Worm (Caenorhabditis elegans) whole organism, young adult: ENCODE measurements around the gene F28A10.7.

Source experiments
- C06A6.2 ChIP-seq: fragments of 200-800 bp; sonication (Bioruptor generic); conservative IDR thresholded peaks from 2 replicates; pipeline ENCODE4 v1.3.6; 2022; ENCODE audit warnings: missing genetic modification characterization, missing compliant biosample characterization
- C17E4.6 ChIP-seq: fragments of 200-800 bp; sonication (Bioruptor generic); IDR thresholded peaks from 2 replicates; pipeline ENCODE4 v1.3.6; 2022; ENCODE audit warnings: missing genetic modification reagents, missing genetic modification characterization, missing compliant biosample characterization
- F10E7.11 ChIP-seq: sonication (generic microtip); optimal IDR thresholded peaks from 2 replicates; lab custom pipeline; 2017; ENCODE audit warnings: mild to moderate bottlenecking, missing genetic modification characterization, moderate library complexity, missing compliant biosample characterization
- F33H1.4 ChIP-seq: fragments of 200-800 bp; sonication (Bioruptor generic); IDR thresholded peaks from 2 replicates; pipeline ENCODE4 v1.3.6; 2022; ENCODE audit warnings: missing genetic modification reagents, missing genetic modification characterization, missing compliant biosample characterization
- F39B2.1 ChIP-seq: fragments of 200-800 bp; sonication (Bioruptor generic); IDR thresholded peaks from 2 replicates; pipeline ENCODE4 v1.3.6; 2022; ENCODE audit warnings: missing genetic modification reagents, missing genetic modification characterization, missing compliant biosample characterization
- F52B5.7 ChIP-seq: sonication (generic microtip); optimal IDR thresholded peaks from 2 replicates; lab custom pipeline; 2016; ENCODE audit warnings: mild to moderate bottlenecking, missing genetic modification characterization, missing compliant biosample characterization
- F55B11.4 ChIP-seq: sonication (generic microtip); optimal IDR thresholded peaks from 2 replicates; lab custom pipeline; 2016; ENCODE audit warnings: missing compliant biosample characterization, missing genetic modification characterization, borderline replicate concordance; ENCODE audit not compliant: insufficient read depth
- K11D2.4 ChIP-seq: fragments of 200-800 bp; sonication (Bioruptor generic); IDR thresholded peaks from 2 replicates; pipeline ENCODE4 v1.3.6; 2022; ENCODE audit warnings: missing genetic modification reagents, missing genetic modification characterization, missing compliant biosample characterization
- T26A5.8 ChIP-seq: sonication (generic microtip); optimal IDR thresholded peaks from 2 replicates; lab custom pipeline; 2016; ENCODE audit warnings: missing genetic modification characterization, missing compliant biosample characterization
- Y53G8AR.9 ChIP-seq: fragments of 200-800 bp; sonication (Bioruptor generic); conservative IDR thresholded peaks from 2 replicates; pipeline ENCODE4 v1.3.6; 2022; ENCODE audit warnings: missing genetic modification reagents, missing genetic modification characterization, missing compliant biosample characterization
- Y67H2A.10 ChIP-seq: fragments of 200-800 bp; sonication (Bioruptor generic); conservative IDR thresholded peaks from 2 replicates; pipeline ENCODE4 v1.3.6; 2022; ENCODE audit warnings: missing genetic modification reagents, missing genetic modification characterization, missing compliant biosample characterization
- Y79H2A.3 ChIP-seq: fragments of 200-800 bp; sonication (Bioruptor generic); conservative IDR thresholded peaks from 2 replicates; pipeline ENCODE4 v1.3.6; 2022; ENCODE audit warnings: missing genetic modification reagents, missing genetic modification characterization, missing compliant biosample characterization
- aptf-3 ChIP-seq: fragments of 200-800 bp; sonication (Bioruptor generic); IDR thresholded peaks from 2 replicates; pipeline ENCODE4 v1.3.6; 2022; ENCODE audit warnings: missing genetic modification characterization, missing compliant biosample characterization
- ceh-100 ChIP-seq: fragments of 200-800 bp; sonication (Bioruptor generic); IDR thresholded peaks from 2 replicates; pipeline ENCODE4 v1.3.6; 2022; ENCODE audit warnings: missing genetic modification reagents, missing genetic modification characterization, missing compliant biosample characterization
- ceh-40 ChIP-seq: fragments of 200-800 bp; sonication (Bioruptor generic); IDR thresholded peaks from 2 replicates; pipeline ENCODE4 v1.3.6; 2022; ENCODE audit warnings: missing genetic modification characterization, missing compliant biosample characterization
- dpl-1 ChIP-seq: fragments of 150-350 bp; optimal IDR thresholded peaks from 2 replicates; lab custom pipeline; 2014; ENCODE audit warnings: missing biosample characterization, missing genetic modification reagents, missing genetic modification characterization
- egrh-3 ChIP-seq: fragments of 200-800 bp; sonication (Bioruptor generic); IDR thresholded peaks from 2 replicates; pipeline ENCODE4 v1.3.6; 2022; ENCODE audit warnings: missing genetic modification reagents, missing genetic modification characterization, missing compliant biosample characterization
- gei-17 ChIP-seq: fragments of 200-800 bp; sonication (Bioruptor generic); optimal IDR thresholded peaks from 2 replicates; lab custom pipeline; 2018; ENCODE audit warnings: mild to moderate bottlenecking, missing genetic modification characterization, missing compliant biosample characterization
- him-1 ChIP-seq: sonication (generic microtip); optimal IDR thresholded peaks from 2 replicates; lab custom pipeline; 2016; ENCODE audit warnings: missing genotype, missing genetic modification reagents, missing genetic modification characterization, missing compliant biosample characterization
- hlh-12 ChIP-seq: sonication (generic microtip); optimal IDR thresholded peaks from 2 replicates; lab custom pipeline; 2016; ENCODE audit warnings: missing genetic modification characterization, missing compliant biosample characterization
- hlh-26 ChIP-seq: fragments of 200-800 bp; sonication (Bioruptor generic); conservative IDR thresholded peaks from 2 replicates; pipeline ENCODE4 v1.3.6; 2022; ENCODE audit warnings: missing genetic modification reagents, missing genetic modification characterization, missing compliant biosample characterization
- hmg-1.2 ChIP-seq: fragments of 200-800 bp; sonication (Bioruptor generic); IDR thresholded peaks from 2 replicates; pipeline ENCODE4 v1.3.6; 2022; ENCODE audit warnings: missing genetic modification reagents, missing genetic modification characterization, missing compliant biosample characterization
- hsf-1 ChIP-seq: fragments of 200-800 bp; sonication (Bioruptor generic); IDR thresholded peaks from 2 replicates; pipeline ENCODE4 v1.3.6; 2022; ENCODE audit warnings: missing genetic modification reagents, missing genetic modification characterization, missing compliant biosample characterization
- lin-35 ChIP-seq, 3 experiments: fragments of 150-350 bp in 2 of 3; sonication (generic microtip) in 1 of 3; optimal IDR thresholded peaks; 2 replicates each; lab custom pipeline; 2014 to 2018; ENCODE audit warnings: missing biosample characterization in 3 of 3, missing genetic modification characterization in 3 of 3, missing genetic modification reagents in 3 of 3
- madf-10 ChIP-seq: sonication (generic microtip); optimal IDR thresholded peaks from 2 replicates; lab custom pipeline; 2016; ENCODE audit warnings: mild to moderate bottlenecking, missing genetic modification characterization, missing compliant biosample characterization
- madf-6 ChIP-seq: fragments of 200-800 bp; sonication (Bioruptor generic); IDR thresholded peaks from 2 replicates; pipeline ENCODE4 v1.3.6; 2022; ENCODE audit warnings: missing genetic modification reagents, missing genetic modification characterization, missing compliant biosample characterization
- mcd-1 ChIP-seq: fragments of 200-800 bp; sonication (Bioruptor generic); IDR thresholded peaks from 2 replicates; pipeline ENCODE4 v1.3.6; 2022; ENCODE audit warnings: missing genetic modification reagents, missing genetic modification characterization, missing compliant biosample characterization
- nfyb-1 ChIP-seq: fragments of 200-800 bp; sonication (Bioruptor generic); IDR thresholded peaks from 2 replicates; pipeline ENCODE4 v1.3.6; 2022; ENCODE audit warnings: missing genetic modification reagents, missing genetic modification characterization, missing compliant biosample characterization
- nhr-80 ChIP-seq: sonication (generic microtip); optimal IDR thresholded peaks from 2 replicates; lab custom pipeline; 2016; ENCODE audit warnings: missing genetic modification characterization, missing compliant biosample characterization
- nhr-90 ChIP-seq: sonication (generic microtip); optimal IDR thresholded peaks from 2 replicates; lab custom pipeline; 2016; ENCODE audit warnings: missing genotype, mild to moderate bottlenecking, missing genetic modification characterization, missing compliant biosample characterization
- pha-4 ChIP-seq: fragments of 150-350 bp; sonication (generic microtip); optimal IDR thresholded peaks from 2 replicates; lab custom pipeline; 2014; ENCODE audit warnings: missing biosample characterization, missing genetic modification reagents, missing genetic modification characterization
- repo-1 ChIP-seq: sonication (generic microtip); optimal IDR thresholded peaks from 2 replicates; lab custom pipeline; 2017; ENCODE audit warnings: mild to moderate bottlenecking, missing genetic modification characterization, missing compliant biosample characterization
- rpc-1 ChIP-seq, 2 experiments: fragments of 150-350 bp in 1 of 2; sonication (generic microtip) in 1 of 2; optimal IDR thresholded peaks; 2 replicates each; lab custom pipeline; 2014 to 2018; ENCODE audit warnings: missing biosample characterization in 1 of 2, missing genetic modification characterization in 1 of 2, missing genetic modification reagents in 1 of 2, missing genotype in 1 of 2
- sdz-38 ChIP-seq: sonication (generic microtip); optimal IDR thresholded peaks from 2 replicates; lab custom pipeline; 2016; ENCODE audit warnings: missing genotype, missing genetic modification characterization, missing compliant biosample characterization
- snpc-3.4 ChIP-seq: sonication (generic microtip); optimal IDR thresholded peaks from 2 replicates; lab custom pipeline; 2017; ENCODE audit warnings: missing genetic modification characterization, mild to moderate bottlenecking, missing compliant biosample characterization, antibody characterized with exemption, moderate library complexity, missing genotype, missing genetic modification reagents
- snpc-4 ChIP-seq, 5 experiments: fragments of 150-350 bp in 1 of 5; sonication (generic microtip) in 4 of 5; optimal IDR thresholded peaks; 2 replicates each; lab custom pipeline; 2014 to 2018; ENCODE audit warnings: missing genetic modification characterization in 5 of 5, missing biosample characterization in 3 of 5, antibody characterized with exemption in 2 of 5, mild to moderate bottlenecking in 2 of 5, missing compliant biosample characterization in 2 of 5, missing genotype in 2 of 5, moderate library complexity in 2 of 5, missing genetic modification reagents in 1 of 5
- somi-1 ChIP-seq: fragments of 200-800 bp; sonication (Bioruptor generic); optimal IDR thresholded peaks from 2 replicates; lab custom pipeline; 2018; ENCODE audit warnings: mild to moderate bottlenecking, missing genetic modification characterization, missing compliant biosample characterization
- zfh-2 ChIP-seq: fragments of 200-800 bp; sonication (Bioruptor generic); conservative IDR thresholded peaks from 2 replicates; pipeline ENCODE4 v1.3.6; 2022; ENCODE audit warnings: missing genetic modification reagents, missing genetic modification characterization, missing compliant biosample characterization
- zim-3 ChIP-seq: sonication (generic microtip); optimal IDR thresholded peaks from 2 replicates; lab custom pipeline; 2017; ENCODE audit warnings: mild to moderate bottlenecking, missing genetic modification characterization, moderate library complexity, missing compliant biosample characterization
- ztf-18 ChIP-seq: sonication (generic microtip); optimal IDR thresholded peaks from 2 replicates; lab custom pipeline; 2016; ENCODE audit warnings: missing genotype, mild to moderate bottlenecking, missing genetic modification characterization, missing compliant biosample characterization
- ztf-22 ChIP-seq: fragments of 200-800 bp; sonication (Bioruptor generic); optimal IDR thresholded peaks from 2 replicates; lab custom pipeline; 2018; ENCODE audit warnings: mild to moderate bottlenecking, missing genetic modification characterization, moderate library complexity, missing compliant biosample characterization
- ztf-25 ChIP-seq: fragments of 200-800 bp; sonication (Bioruptor generic); IDR thresholded peaks from 2 replicates; pipeline ENCODE4 v1.3.6; 2022; ENCODE audit warnings: missing genetic modification reagents, missing genetic modification characterization, missing compliant biosample characterization
- ztf-26 ChIP-seq: sonication (generic microtip); optimal IDR thresholded peaks from 2 replicates; lab custom pipeline; 2017; ENCODE audit warnings: missing genetic modification characterization, missing compliant biosample characterization

F28A10.7 gene

ce11 chrII:843971-844370 lies 1.5 kb downstream of the F28A10.7 start, which contains the start of gene F28A10.4:
F28A10.4 (plus strand) TSS chrII:844271.
- no peak for TF ChIP-seq ztf-18 (tag; lab: Kevin White, UChicago)
- no peak for TF ChIP-seq mcd-1 (GFP tag; lab: Robert Waterston, UW)
- no peak for TF ChIP-seq hlh-26
- no peak for TF ChIP-seq pha-4 (tag; lab: Kevin White, UChicago)
- no peak for TF ChIP-seq sdz-38
- no peak for TF ChIP-seq snpc-4 (GFP tag; optimal IDR thresholded peaks at IDR 0.05; lab: Kevin White, UChicago)
- no peak for TF ChIP-seq snpc-4 (tag; optimal IDR thresholded peaks at IDR 0.05; lab: Kevin White, UChicago)
- no peak for TF ChIP-seq ceh-100 (GFP tag; lab: Robert Waterston, UW)
- no peak for TF ChIP-seq zfh-2 (GFP tag; lab: Robert Waterston, UW)
- no peak for TF ChIP-seq F39B2.1 (GFP tag; lab: Robert Waterston, UW)
- no peak for TF ChIP-seq egrh-3

- TF ChIP-seq C06A6.2 (GFP tag; lab: Robert Waterston, UW) = no peak
- TF ChIP-seq K11D2.4 (GFP tag; lab: Robert Waterston, UW) = no peak
- TF ChIP-seq C17E4.6 (GFP tag; lab: Robert Waterston, UW) = no peak
- TF ChIP-seq F33H1.4 (GFP tag; lab: Robert Waterston, UW) = no peak
- no peak for TF ChIP-seq snpc-3.4
- TF ChIP-seq Y67H2A.10 (GFP tag; lab: Robert Waterston, UW) = no peak
- no peak for TF ChIP-seq madf-10 (tag; lab: Kevin White, UChicago)
- TF ChIP-seq hmg-1.2 = no peak
- no peak for TF ChIP-seq lin-35 (GFP tag; optimal IDR thresholded peaks at IDR 0.05; lab: Kevin White, UChicago)
- no peak for TF ChIP-seq F10E7.11
- TF ChIP-seq Y53G8AR.9 (GFP tag; lab: Robert Waterston, UW) = no peak
These were observed 5.4 kb downstream of the F28A10.7 start, which contains the start of gene clc-33 for ce11 chrII:840131-840530. clc-33 (plus strand) TSS chrII:840431.

ce11 chrII:838414-838813 lies 7.1 kb downstream of the F28A10.7 start, which contains the start of gene F28A10.8:
F28A10.8 (minus strand) TSS chrII:838514.
- TF ChIP-seq nhr-90 = no peak
- TF ChIP-seq nhr-80 (tag; lab: Kevin White, UChicago) = no peak
- TF ChIP-seq hlh-12 (tag; lab: Kevin White, UChicago) = no peak
- no peak for TF ChIP-seq gei-17
- TF ChIP-seq F52B5.7 (tag; lab: Kevin White, UChicago) = no peak
- TF ChIP-seq K11D2.4 (GFP tag; lab: Robert Waterston, UW) = no peak
- no peak for TF ChIP-seq nfyb-1 (GFP tag; lab: Robert Waterston, UW)
- TF ChIP-seq mcd-1 (GFP tag; lab: Robert Waterston, UW) = no peak
- no peak for TF ChIP-seq ztf-26 (tag; lab: Kevin White, UChicago)
- no peak for TF ChIP-seq hmg-1.2
- TF ChIP-seq ceh-100 (GFP tag; lab: Robert Waterston, UW) = no peak
- no peak for TF ChIP-seq aptf-3 (GFP tag; lab: Robert Waterston, UW)
- TF ChIP-seq, all 124 proteins: peak for 0

ce11 chrII:825521-825920 lies 20.0 kb downstream of the F28A10.7 start, which contains the start of gene F28A10.1:
F28A10.1 (plus strand) TSS chrII:825821.
- TF ChIP-seq aptf-3 (GFP tag; lab: Robert Waterston, UW) = no peak
- no peak for TF ChIP-seq Y79H2A.3 (GFP tag; lab: Robert Waterston, UW)
- TF ChIP-seq somi-1 (GFP tag; lab: Kevin White, UChicago) = no peak
- no peak for TF ChIP-seq hsf-1 (GFP tag; lab: Robert Waterston, UW)
- TF ChIP-seq madf-6 (GFP tag; lab: Robert Waterston, UW) = no peak
- no peak for TF ChIP-seq rpc-1 (optimal IDR thresholded peaks at IDR 0.05; lab: Kevin White, UChicago)
- no peak for TF ChIP-seq rpc-1 (tag; optimal IDR thresholded peaks at IDR 0.05; lab: Kevin White, UChicago)
- no peak for TF ChIP-seq repo-1 (tag; lab: Kevin White, UChicago)
- no peak for TF ChIP-seq ztf-25
- TF ChIP-seq ztf-26 (tag; lab: Kevin White, UChicago) = no peak
- no peak for TF ChIP-seq nhr-90
- no peak for TF ChIP-seq ztf-22 (GFP tag; lab: Kevin White, UChicago)
- TF ChIP-seq zim-3 (tag; lab: Kevin White, UChicago) = no peak
- no peak for TF ChIP-seq zfh-2 (GFP tag; lab: Robert Waterston, UW)
- TF ChIP-seq F55B11.4 (tag; lab: Kevin White, UChicago) = no peak
- no peak for TF ChIP-seq ceh-100 (GFP tag; lab: Robert Waterston, UW)
- TF ChIP-seq ceh-40 = no peak
- no peak for TF ChIP-seq T26A5.8 (tag; lab: Kevin White, UChicago)
- TF ChIP-seq dpl-1 (GFP tag; lab: Kevin White, UChicago) = no peak
- TF ChIP-seq him-1 (tag; lab: Kevin White, UChicago) = no peak
